Fruit fly (Drosophila melanogaster): Measurements from ENCODE around the gene CG3823.

CG3823 gene

DNA sequence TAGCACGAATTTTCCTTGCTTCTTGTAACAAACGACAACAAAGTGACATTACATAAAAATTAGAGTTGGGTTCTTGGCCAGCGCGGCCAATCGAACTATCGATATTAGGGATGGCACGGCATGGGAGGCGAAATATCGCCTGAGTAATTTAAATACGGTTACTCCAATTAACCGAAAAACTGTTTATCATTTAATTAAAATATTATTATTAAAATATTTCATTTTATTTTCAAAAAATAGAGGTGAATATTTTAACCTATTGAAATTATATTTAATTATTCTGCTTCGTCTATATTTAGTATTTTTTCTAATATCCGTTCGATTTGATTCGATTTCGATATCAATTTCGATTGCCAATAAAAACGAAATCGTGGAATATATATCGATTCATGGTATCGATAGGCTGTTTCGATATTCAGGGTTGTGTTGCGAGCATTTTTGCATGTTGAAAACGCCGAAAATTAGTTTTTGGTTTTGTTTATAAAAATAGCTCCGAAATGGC lies 48.3 kb upstream of the CG3823 start, which contains the start of the genes Rbcn-3A and Spx (continued):
- TF ChIP-seq CG2116 (GFP tag; optimal IDR thresholded peaks at IDR 0.05) = peak; percentile 97
- no peak for TF ChIP-seq CG15011 (GFP tag; optimal IDR thresholded peaks at IDR 0.05)
- TF ChIP-seq CG5953 (GFP tag; IDR thresholded peaks at IDR 0.05) = no peak
- TF ChIP-seq Elba2 (GFP tag; optimal IDR thresholded peaks at IDR 0.05) = no peak
- TF ChIP-seq CG2889 (GFP tag; IDR thresholded peaks at IDR 0.05) = 0 out of 3 replicates have a peak, but pooled peaks have one; percentile 27
- peak; percentile 69 for TF ChIP-seq slbo (GFP tag; IDR thresholded peaks at IDR 0.05)
- TF ChIP-seq CG14441 (GFP tag; IDR thresholded peaks at IDR 0.05) = no peak
- 0 out of 2 replicates have a peak, but pooled peaks have one; percentile 11 for TF ChIP-seq CG9215 (GFP tag; IDR thresholded peaks at IDR 0.05)
- peak; percentile 45 for TF ChIP-seq PHDP (tag; optimal IDR thresholded peaks at IDR 0.05)
- TF ChIP-seq ac (GFP tag; optimal IDR thresholded peaks at IDR 0.05) = no peak
- no peak for TF ChIP-seq fru (optimal IDR thresholded peaks at IDR 0.05)
- TF ChIP-seq run (tag; optimal IDR thresholded peaks at IDR 0.05) = no peak
- peak; percentile 41 for TF ChIP-seq CG15269 (tag; optimal IDR thresholded peaks at IDR 0.05)
- no peak for TF ChIP-seq Jarid2 (GFP tag; optimal IDR thresholded peaks at IDR 0.05)
- no peak for TF ChIP-seq disco-r (GFP tag; optimal IDR thresholded peaks at IDR 0.05)
- no peak for TF ChIP-seq Deaf1 (tag; optimal IDR thresholded peaks at IDR 0.05)
- TF ChIP-seq Hsf (GFP tag; optimal IDR thresholded peaks at IDR 0.05) = no peak
- TF ChIP-seq CG8944 (GFP tag; optimal IDR thresholded peaks at IDR 0.05) = no peak
- 0 out of 2 replicates have a peak, but pooled peaks have one; percentile 14 for TF ChIP-seq sisA (GFP tag; IDR thresholded peaks at IDR 0.05)
- no peak for TF ChIP-seq Spps (tag; optimal IDR thresholded peaks at IDR 0.05)
- no peak for TF ChIP-seq CG10565 (GFP tag; optimal IDR thresholded peaks at IDR 0.05)
- no peak for TF ChIP-seq H15 (GFP tag; IDR thresholded peaks at IDR 0.05)
- peak; percentile 53 for TF ChIP-seq grau (tag; optimal IDR thresholded peaks at IDR 0.05)
- TF ChIP-seq CG3065 (GFP tag; optimal IDR thresholded peaks at IDR 0.05) = no peak
- no peak for TF ChIP-seq HLHmδ (GFP tag; optimal IDR thresholded peaks at IDR 0.05)
- TF ChIP-seq ttk (GFP tag; IDR thresholded peaks at IDR 0.05) = no peak
- TF ChIP-seq nerfin-1 (tag; optimal IDR thresholded peaks at IDR 0.05) = no peak
- no peak for TF ChIP-seq ara (GFP tag; IDR thresholded peaks at IDR 0.05)
- TF ChIP-seq tup (GFP tag; optimal IDR thresholded peaks at IDR 0.05) = no peak
- no peak for TF ChIP-seq CG12769 (tag; optimal IDR thresholded peaks at IDR 0.05)
- TF ChIP-seq tna (GFP tag; IDR thresholded peaks at IDR 0.05; ENCODE audit: partially characterized antibody) = peak; percentile 70
- no peak for TF ChIP-seq NFAT (GFP tag; IDR thresholded peaks at IDR 0.05)
- TF ChIP-seq tll (GFP tag; optimal IDR thresholded peaks at IDR 0.05) = no peak
- TF ChIP-seq CG2712 (tag; optimal IDR thresholded peaks at IDR 0.05) = peak; percentile 49
- no peak for TF ChIP-seq CG8290 (GFP tag; optimal IDR thresholded peaks at IDR 0.05)
- no peak for TF ChIP-seq CG8290 (tag; optimal IDR thresholded peaks at IDR 0.05)
- no peak for TF ChIP-seq CG8388 (GFP tag; optimal IDR thresholded peaks at IDR 0.05)
- no peak for TF ChIP-seq kni (GFP tag; optimal IDR thresholded peaks at IDR 0.05)
- no peak for TF ChIP-seq CG14050 (GFP tag; IDR thresholded peaks at IDR 0.05)
- no peak for TF ChIP-seq exex (tag; optimal IDR thresholded peaks at IDR 0.05)
- TF ChIP-seq CG17361 (GFP tag; IDR thresholded peaks at IDR 0.05) = peak; percentile 62; the same call in 2 of the 3 replicates
- TF ChIP-seq CG10654 (GFP tag; optimal IDR thresholded peaks at IDR 0.05) = no peak
- TF ChIP-seq knrl (GFP tag; IDR thresholded peaks at IDR 0.05; ENCODE audit: partially characterized antibody) = peak; percentile 93
- TF ChIP-seq Nf-YA (GFP tag; IDR thresholded peaks at IDR 0.05) = no peak
- peak; percentile 47 for TF ChIP-seq Ptx1 (GFP tag; IDR thresholded peaks at IDR 0.05)
- TF ChIP-seq Xbp1 (GFP tag; optimal IDR thresholded peaks at IDR 0.05) = peak; percentile 40
- no peak for TF ChIP-seq CG3163 (GFP tag; optimal IDR thresholded peaks at IDR 0.05)
- TF ChIP-seq dysf (GFP tag; IDR thresholded peaks at IDR 0.05) = no peak
- peak; percentile 12 for TF ChIP-seq Meics (GFP tag; optimal IDR thresholded peaks at IDR 0.05)
- TF ChIP-seq unpg (GFP tag; optimal IDR thresholded peaks at IDR 0.05) = no peak
- peak; percentile 24 for TF ChIP-seq lbe (GFP tag; optimal IDR thresholded peaks at IDR 0.05)

All from whole organism, embryonic.